Worm (Caenorhabditis elegans) whole organism, early embryonic: ENCODE measurements around the gene T03G11.9.

Experiments used
- B0310.2 ChIP-seq: sonication (generic microtip); optimal IDR thresholded peaks from 2 replicates; lab custom pipeline; 2016; ENCODE audit warnings: mild to moderate bottlenecking, missing genetic modification characterization, missing compliant biosample characterization
- F13C5.2 ChIP-seq: sonication (generic microtip); optimal IDR thresholded peaks from 2 replicates; lab custom pipeline; 2017; ENCODE audit warnings: mild to moderate bottlenecking, missing genetic modification characterization, inconsistent platforms, missing compliant biosample characterization
- hmg-4 ChIP-seq: fragments of 200-800 bp; sonication (Bioruptor generic); optimal IDR thresholded peaks from 2 replicates; lab custom pipeline; 2018; ENCODE audit warnings: mild to moderate bottlenecking, missing genetic modification characterization, missing compliant biosample characterization
- hnd-1 ChIP-seq: sonication (generic microtip); optimal IDR thresholded peaks from 2 replicates; lab custom pipeline; 2016; ENCODE audit warnings: missing genetic modification characterization, missing compliant biosample characterization
- scrt-1 ChIP-seq: fragments of 200-800 bp; sonication (Bioruptor generic); IDR thresholded peaks from 2 replicates; pipeline ENCODE4 v1.3.6; 2022; ENCODE audit warnings: missing genetic modification characterization, missing compliant biosample characterization

DNA sequence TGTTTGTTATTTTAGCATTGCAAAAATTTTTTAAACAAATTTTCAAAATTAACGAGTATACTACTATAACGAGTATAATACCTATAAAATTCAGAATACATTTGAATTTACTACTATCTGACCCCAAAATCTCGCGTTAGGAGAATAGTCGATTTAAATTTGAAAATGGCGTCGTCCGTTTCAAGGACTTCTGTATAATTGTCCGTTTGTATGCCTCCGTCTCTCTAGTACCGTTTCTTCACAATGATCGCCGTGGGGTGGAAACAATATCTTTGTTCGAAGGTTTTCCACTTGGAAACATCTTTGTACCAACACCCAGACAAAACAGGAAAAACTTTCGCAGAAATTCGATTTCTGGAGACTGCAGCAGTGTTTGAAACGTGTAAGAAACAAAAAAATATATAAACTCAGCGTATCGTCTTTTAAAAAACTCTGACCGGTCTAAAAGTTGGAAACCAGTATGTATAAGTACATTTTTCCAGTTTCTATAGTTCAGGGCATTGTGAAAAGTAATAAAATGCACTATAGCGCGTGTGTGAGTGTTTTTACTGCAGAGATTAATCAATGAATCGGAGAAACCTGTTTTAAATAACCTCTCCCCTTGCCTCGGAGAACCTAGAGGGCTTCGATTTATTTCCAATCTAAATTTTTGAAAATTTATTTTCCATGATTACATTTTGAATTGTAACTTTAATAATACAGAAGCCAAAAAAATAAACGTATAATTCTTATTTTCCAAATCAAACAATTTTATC is 46.1 kb upstream of the T03G11.9 start:
- no peak for TF ChIP-seq hmg-4 (GFP tag; lab: Kevin White, UChicago)
- TF ChIP-seq B0310.2 (tag; lab: Kevin White, UChicago): no peak
- TF ChIP-seq scrt-1 (GFP tag; lab: Robert Waterston, UW): no peak
- TF ChIP-seq hnd-1 (tag; lab: Kevin White, UChicago): no peak
- no peak for TF ChIP-seq F13C5.2 (tag; lab: Kevin White, UChicago)
